Fruit fly (Drosophila melanogaster): ENCODE data around the gene eIF2A.

The eIF2A gene

dm6 chr3L:21832203-21833160 is 7.9 kb downstream of the eIF2A start, which contains the start of the genes CG7148 and Nopp140 (continued):
- TF ChIP-seq Taf1 (GFP tag; IDR thresholded peaks at IDR 0.05) (peak; percentile 27; the same call in 1 of the 2 replicates), CG31388 (GFP tag; optimal IDR thresholded peaks at IDR 0.05) (no peak), Spps (tag; optimal IDR thresholded peaks at IDR 0.05) (no peak), bowl (GFP tag; IDR thresholded peaks at IDR 0.05) (0 out of 2 replicates have a peak, but pooled peaks have one; percentile 25), Hey (tag; optimal IDR thresholded peaks at IDR 0.05) (no peak), maf-S (GFP tag; optimal IDR thresholded peaks at IDR 0.05) (peak; percentile 45), CG5180 (GFP tag; optimal IDR thresholded peaks at IDR 0.05) (no peak), CG10979 (tag; optimal IDR thresholded peaks at IDR 0.05) (peak; percentile 20), Pdp1 (GFP tag; optimal IDR thresholded peaks at IDR 0.05) (peak; percentile 38 to 62), stc (GFP tag; IDR thresholded peaks at IDR 0.05) (no peak; the same call in 1 of the 2 replicates), vvl (GFP tag; IDR thresholded peaks at IDR 0.05) (peak; percentile 74), pros (GFP tag; optimal IDR thresholded peaks at IDR 0.05) (no peak), insv (GFP tag; optimal IDR thresholded peaks at IDR 0.05) (peak in 1 of 2 experiments; percentile 51), sens (GFP tag) (peak; percentile 84), CG17612 (GFP tag; IDR thresholded peaks at IDR 0.05) (peak; percentile 65; the same call in 1 of the 2 replicates), ttk (GFP tag; IDR thresholded peaks at IDR 0.05) (peak; percentile 51; the same call in 1 of the 2 replicates), CG2875 (GFP tag; optimal IDR thresholded peaks at IDR 0.05) (peak; percentile 39), CG18764 (GFP tag; optimal IDR thresholded peaks at IDR 0.05) (peak; percentile 49), so (GFP tag; IDR thresholded peaks at IDR 0.05) (0 out of 3 replicates have a peak, but pooled peaks have one; percentile 55), cas (GFP tag; IDR thresholded peaks at IDR 0.05) (peak; percentile 75), CG2120 (GFP tag; optimal IDR thresholded peaks at IDR 0.05) (peak; percentile 81), CG10274 (GFP tag; optimal IDR thresholded peaks at IDR 0.05) (no peak), CG10267 (tag; optimal IDR thresholded peaks at IDR 0.05) (peak; percentile 96), ac (GFP tag; optimal IDR thresholded peaks at IDR 0.05) (no peak), gcm (GFP tag; optimal IDR thresholded peaks at IDR 0.05) (no peak), CG7271 (tag; optimal IDR thresholded peaks at IDR 0.05) (no peak), Myb (GFP tag; optimal IDR thresholded peaks at IDR 0.05) (peak; percentile 42), Doc3 (GFP tag; IDR thresholded peaks at IDR 0.05; ENCODE audit: partially characterized antibody) (no peak), CG31365 (tag; optimal IDR thresholded peaks at IDR 0.05) (no peak), CG12219 (GFP tag; optimal IDR thresholded peaks at IDR 0.05) (peak; percentile 3), CG9215 (GFP tag; IDR thresholded peaks at IDR 0.05) (peak; percentile 35; the same call in 1 of the 2 replicates), CG18011 (GFP tag; optimal IDR thresholded peaks at IDR 0.05) (peak; percentile 34), Hr3 (GFP tag; optimal IDR thresholded peaks at IDR 0.05) (peak; percentile 59), CG15601 (tag; optimal IDR thresholded peaks at IDR 0.05) (peak; percentile 27), CG3065 (GFP tag; optimal IDR thresholded peaks at IDR 0.05) (peak; percentile 28), CG9609 (GFP tag; optimal IDR thresholded peaks at IDR 0.05) (peak; percentile 76), sim (GFP tag; IDR thresholded peaks at IDR 0.05) (no peak), cg (GFP tag; optimal IDR thresholded peaks at IDR 0.05) (no peak), CG4404 (GFP tag; IDR thresholded peaks at IDR 0.05) (0 out of 2 replicates have a peak, but pooled peaks have one; percentile 11), CG7357 (GFP tag; IDR thresholded peaks at IDR 0.05) (0 out of 3 replicates have a peak, but pooled peaks have one; percentile 15), CG31224 (GFP tag; IDR thresholded peaks at IDR 0.05) (no peak), CG14667 (GFP tag; IDR thresholded peaks at IDR 0.05) (peak; percentile 52), CG2202 (tag; optimal IDR thresholded peaks at IDR 0.05) (no peak), Lhr (GFP tag; optimal IDR thresholded peaks at IDR 0.05) (peak; percentile 32), CG1832 (GFP tag; optimal IDR thresholded peaks at IDR 0.05) (no peak), CG4282 (GFP tag; optimal IDR thresholded peaks at IDR 0.05) (peak; percentile 50), cwo (GFP tag; optimal IDR thresholded peaks at IDR 0.05) (peak; percentile 78), CG12659 (GFP tag; optimal IDR thresholded peaks at IDR 0.05) (peak; percentile 78)
